Fruit fly (Drosophila melanogaster): ENCODE results near the gene Obp69a.

The Obp69a gene

DNA sequence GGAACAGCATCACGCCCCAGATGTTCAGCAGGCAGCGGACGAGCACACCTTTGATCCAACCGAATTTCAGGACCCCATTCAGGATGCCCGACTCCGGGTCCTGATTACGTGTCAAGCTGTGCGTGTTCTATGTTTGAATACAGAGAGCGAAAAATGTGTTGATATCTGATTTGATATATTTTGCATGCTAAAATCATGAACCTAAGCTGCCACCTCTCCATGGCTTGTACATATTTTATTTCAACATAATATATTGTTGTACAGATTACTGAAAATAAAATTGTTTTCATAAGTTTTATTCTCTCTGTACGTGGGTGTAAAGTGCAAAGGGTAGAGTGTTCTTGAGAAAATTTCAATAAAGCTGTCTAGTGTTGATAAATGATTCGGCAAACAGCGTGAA is 21.6 kb upstream of the Obp69a start (continued):
- TF ChIP-seq Atf-2 (GFP tag; optimal IDR thresholded peaks at IDR 0.05), result no peak
- peak; percentile 13 for TF ChIP-seq Sox102F (GFP tag; optimal IDR thresholded peaks at IDR 0.05)
- no peak for TF ChIP-seq CG13894 (tag; optimal IDR thresholded peaks at IDR 0.05)
- TF ChIP-seq insv (GFP tag; optimal IDR thresholded peaks at IDR 0.05), result no peak
- no peak for TF ChIP-seq sens-2 (GFP tag; IDR thresholded peaks at IDR 0.05)
- no peak for TF ChIP-seq lola (GFP tag; optimal IDR thresholded peaks at IDR 0.05)
- TF ChIP-seq D (optimal IDR thresholded peaks at IDR 0.05), result no peak
- no peak for TF ChIP-seq D (GFP tag; optimal IDR thresholded peaks at IDR 0.05)
- TF ChIP-seq HLH4C (GFP tag; IDR thresholded peaks at IDR 0.05; ENCODE audit: partially characterized antibody), result no peak
- no peak for TF ChIP-seq inv (GFP tag; IDR thresholded peaks at IDR 0.05; ENCODE audit: partially characterized antibody)
- no peak for TF ChIP-seq CG31388 (GFP tag; optimal IDR thresholded peaks at IDR 0.05)
- TF ChIP-seq CG17186 (GFP tag; optimal IDR thresholded peaks at IDR 0.05), result no peak
- no peak for TF ChIP-seq HmgZ (tag; optimal IDR thresholded peaks at IDR 0.05)
- TF ChIP-seq CG7786 (GFP tag; optimal IDR thresholded peaks at IDR 0.05), result no peak
- no peak for TF ChIP-seq CG11695 (GFP tag; IDR thresholded peaks at IDR 0.05)
- no peak for TF ChIP-seq CG17612 (GFP tag; IDR thresholded peaks at IDR 0.05)
- no peak for TF ChIP-seq dmrt11E (tag; optimal IDR thresholded peaks at IDR 0.05)
- no peak for TF ChIP-seq Hand (GFP tag; optimal IDR thresholded peaks at IDR 0.05)
- no peak for TF ChIP-seq CoRest (tag; optimal IDR thresholded peaks at IDR 0.05)
- TF ChIP-seq exex (tag; optimal IDR thresholded peaks at IDR 0.05), result no peak
- TF ChIP-seq CG4854 (GFP tag; optimal IDR thresholded peaks at IDR 0.05), result no peak
- no peak for TF ChIP-seq HLH54F (GFP tag; optimal IDR thresholded peaks at IDR 0.05)
- no peak for TF ChIP-seq Hr3 (GFP tag; optimal IDR thresholded peaks at IDR 0.05)
- peak; percentile 28 for TF ChIP-seq gem (tag; optimal IDR thresholded peaks at IDR 0.05)
- peak; percentile 36 for TF ChIP-seq sens (GFP tag)
- TF ChIP-seq maf-S (GFP tag; optimal IDR thresholded peaks at IDR 0.05), result no peak
- peak; percentile 73 for TF ChIP-seq Med (GFP tag)
- peak; percentile 11 for TF ChIP-seq CG30403 (GFP tag; optimal IDR thresholded peaks at IDR 0.05)
- TF ChIP-seq Meics (GFP tag; optimal IDR thresholded peaks at IDR 0.05), result peak; percentile 17
- no peak for TF ChIP-seq CG1832 (GFP tag; optimal IDR thresholded peaks at IDR 0.05)
- TF ChIP-seq CG10959 (GFP tag; IDR thresholded peaks at IDR 0.05), result no peak
- TF ChIP-seq CG8944 (GFP tag; optimal IDR thresholded peaks at IDR 0.05), result no peak
- no peak for TF ChIP-seq fu2 (GFP tag; optimal IDR thresholded peaks at IDR 0.05)
- TF ChIP-seq Hmr (GFP tag; optimal IDR thresholded peaks at IDR 0.05), result peak; percentile 35
- TF ChIP-seq Lhr (GFP tag; optimal IDR thresholded peaks at IDR 0.05), result no peak
- peak; percentile 12 for TF ChIP-seq Fer3 (tag; optimal IDR thresholded peaks at IDR 0.05)
- no peak for TF ChIP-seq lbe (GFP tag; optimal IDR thresholded peaks at IDR 0.05)
- no peak for TF ChIP-seq pfk (GFP tag; optimal IDR thresholded peaks at IDR 0.05)
- peak; percentile 30; the same call in 1 of the 2 replicates for TF ChIP-seq Ptx1 (GFP tag; IDR thresholded peaks at IDR 0.05)
- peak in 1 of 2 experiments; percentile 13 for TF ChIP-seq dpn (GFP tag; optimal IDR thresholded peaks at IDR 0.05)
- TF ChIP-seq CG10274 (GFP tag; optimal IDR thresholded peaks at IDR 0.05), result no peak
- no peak for TF ChIP-seq vvl (GFP tag; IDR thresholded peaks at IDR 0.05)
- TF ChIP-seq Oaz (GFP tag; IDR thresholded peaks at IDR 0.05), result no peak
- TF ChIP-seq tin (GFP tag; optimal IDR thresholded peaks at IDR 0.05), result no peak
- TF ChIP-seq CG2678 (tag; optimal IDR thresholded peaks at IDR 0.05), result peak; percentile 37
- no peak for TF ChIP-seq br (optimal IDR thresholded peaks at IDR 0.05)
- no peak for TF ChIP-seq CG8478 (optimal IDR thresholded peaks at IDR 0.05)
- no peak for TF ChIP-seq ssp (GFP tag; IDR thresholded peaks at IDR 0.05)
- no peak for TF ChIP-seq CG4424 (GFP tag; optimal IDR thresholded peaks at IDR 0.05)
- TF ChIP-seq CG13775 (GFP tag; optimal IDR thresholded peaks at IDR 0.05), result no peak
- TF ChIP-seq CG11247 (GFP tag; IDR thresholded peaks at IDR 0.05), result no peak
- no peak for TF ChIP-seq hkb (optimal IDR thresholded peaks at IDR 0.05)
- TF ChIP-seq hkb (GFP tag; IDR thresholded peaks at IDR 0.05), result 0 out of 2 replicates have a peak, but pooled peaks have one; percentile 33
